Worm (Caenorhabditis elegans) whole organism, L4 larva: Measurements from ENCODE around the gene sdz-32.

Source experiments
- ZK337.2 ChIP-seq: fragments of 200-800 bp; sonication (Bioruptor generic); IDR thresholded peaks from 2 replicates; pipeline ENCODE4 v1.3.6; 2022; ENCODE audit warnings: missing genetic modification reagents, missing genetic modification characterization, missing compliant biosample characterization
- cey-2 ChIP-seq: sonication (generic microtip); optimal IDR thresholded peaks from 3 replicates; lab custom pipeline; 2017; ENCODE audit warnings: missing genetic modification characterization, mild to moderate bottlenecking, missing compliant biosample characterization, antibody characterized with exemption, borderline replicate concordance; ENCODE audit not compliant: insufficient read depth
- dmd-9 ChIP-seq: fragments of 200-800 bp; sonication (Bioruptor generic); IDR thresholded peaks from 2 replicates; pipeline ENCODE4 v1.3.6; 2022; ENCODE audit warnings: missing genetic modification reagents, missing genetic modification characterization, missing compliant biosample characterization
- jun-1 ChIP-seq: fragments of 150-350 bp; optimal IDR thresholded peaks from 2 replicates; lab custom pipeline; 2014; ENCODE audit warnings: missing biosample characterization, missing genetic modification reagents, missing genetic modification characterization
- nhr-25 ChIP-seq: sonication (generic microtip); optimal IDR thresholded peaks from 2 replicates; lab custom pipeline; 2017; ENCODE audit warnings: missing genetic modification characterization, mild to moderate bottlenecking, missing compliant biosample characterization, antibody characterized with exemption, moderate library complexity, borderline replicate concordance; ENCODE audit not compliant: insufficient read depth
- nhr-77 ChIP-seq: fragments of 150-350 bp; optimal IDR thresholded peaks from 2 replicates; lab custom pipeline; 2014; ENCODE audit warnings: missing biosample characterization, missing genetic modification characterization
- zag-1 ChIP-seq: fragments of 150-350 bp; optimal IDR thresholded peaks from 2 replicates; lab custom pipeline; 2014; ENCODE audit warnings: missing biosample characterization, missing genetic modification characterization

- no peak for TF ChIP-seq zag-1 (tag; lab: Kevin White, UChicago)
- TF ChIP-seq dmd-9 (GFP tag; lab: Robert Waterston, UW): no peak
- no peak for TF ChIP-seq nhr-77
- TF ChIP-seq nhr-25 (tag; lab: Kevin White, UChicago): no peak
- no peak for TF ChIP-seq cey-2 (tag; lab: Kevin White, UChicago)
- TF ChIP-seq ZK337.2 (GFP tag; lab: Robert Waterston, UW): no peak
- no peak for TF ChIP-seq jun-1
Observed at ce11 chrII:3470549-3470948, 3.3 kb upstream of the sdz-32 start, which contains the start of gene Y49F6B.20.
